Fruit fly (Drosophila melanogaster): ENCODE results near the gene Tango1.

- no peak for TF ChIP-seq fd96Ca (GFP tag; IDR thresholded peaks at IDR 0.05)
- TF ChIP-seq CG10348 (GFP tag; IDR thresholded peaks at IDR 0.05), result no peak
- no peak for TF ChIP-seq CG8159 (tag; optimal IDR thresholded peaks at IDR 0.05)
- TF ChIP-seq EcR (GFP tag; optimal IDR thresholded peaks at IDR 0.05), result no peak
- TF ChIP-seq Pif1A (GFP tag; optimal IDR thresholded peaks at IDR 0.05), result no peak
- no peak for TF ChIP-seq CG17806 (tag; optimal IDR thresholded peaks at IDR 0.05)
- TF ChIP-seq CG12605 (GFP tag; IDR thresholded peaks at IDR 0.05), result no peak
These were observed 37.4 kb downstream of the Tango1 start, which contains the start of gene CG11327 for dm6 chr2L:6686612-6687011.
